Worm (Caenorhabditis elegans) whole organism, L3 larva: ENCODE data around the gene Y57G11C.52.

Experiments used
- ceh-9 ChIP-seq: sonication (generic microtip); optimal IDR thresholded peaks from 2 replicates; lab custom pipeline; 2018; ENCODE audit warnings: missing biosample characterization, missing genetic modification characterization
- nhr-11 ChIP-seq: fragments of 150-350 bp; optimal IDR thresholded peaks from 2 replicates; lab custom pipeline; 2014; ENCODE audit warnings: missing biosample characterization, missing genetic modification characterization
- pha-4 ChIP-seq: fragments of 150-350 bp; optimal IDR thresholded peaks from 2 replicates; lab custom pipeline; 2014; ENCODE audit warnings: missing biosample characterization, missing genetic modification reagents, missing genetic modification characterization
- skn-1 ChIP-seq: fragments of 150-350 bp; optimal IDR thresholded peaks from 2 replicates; lab custom pipeline; 2014; ENCODE audit warnings: missing biosample characterization, missing genetic modification characterization
- unc-39 ChIP-seq: sonication (generic microtip); optimal IDR thresholded peaks from 4 replicates; lab custom pipeline; 2017; ENCODE audit warnings: missing biosample characterization, missing genetic modification characterization
- zag-1 ChIP-seq: fragments of 150-350 bp; optimal IDR thresholded peaks from 2 replicates; lab custom pipeline; 2014; ENCODE audit warnings: missing biosample characterization, missing genetic modification characterization

DNA sequence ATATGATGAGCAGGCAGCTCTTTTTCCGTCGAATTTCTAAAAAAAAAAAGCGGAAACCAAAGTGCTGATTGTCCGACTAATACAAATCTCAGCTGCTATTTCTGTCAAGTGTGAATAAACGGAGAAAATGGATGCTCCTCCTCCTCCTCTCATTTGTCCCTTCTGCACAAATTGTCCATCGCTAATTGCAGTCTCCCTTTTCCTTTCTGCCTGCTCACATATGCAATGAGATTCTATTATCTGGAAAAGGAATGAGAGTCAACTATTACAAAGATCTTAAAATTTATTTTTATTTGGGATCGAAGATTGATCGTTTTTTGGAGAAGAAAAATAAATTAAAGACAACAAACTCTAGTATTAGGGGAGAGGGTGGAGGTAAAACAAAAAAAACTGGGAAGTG, 31.5 kb upstream of the Y57G11C.52 start:
- TF ChIP-seq pha-4 (no peak), zag-1 (tag; lab: Kevin White, UChicago) (no peak), skn-1 (peak; percentile 9), unc-39 (no peak), ceh-9 (no peak), nhr-11 (no peak)
